Worm (Caenorhabditis elegans): Measurements from ENCODE around the gene M05D6.9.

DNA sequence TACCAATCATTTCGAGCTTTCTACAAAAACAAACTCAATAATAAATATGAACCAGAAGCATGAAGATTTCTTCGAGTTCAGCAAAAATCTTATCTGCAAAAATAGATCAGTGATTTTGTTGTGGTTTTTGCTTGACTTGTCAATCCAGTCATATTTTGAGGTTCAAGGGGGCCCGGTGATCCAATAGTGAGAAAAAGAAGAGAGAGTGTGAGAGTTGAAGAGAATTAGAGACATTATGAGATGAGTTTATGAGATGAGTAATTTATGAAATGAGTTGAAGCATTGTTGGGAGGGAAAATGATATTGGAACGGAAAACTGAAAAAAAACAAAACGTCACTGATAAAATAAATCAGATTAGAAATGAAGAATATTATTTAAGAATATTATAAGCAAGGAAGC, 14.9 kb downstream of the M05D6.9 start, which contains the start of gene T13H5.1:
- TF ChIP-seq hnd-1 (tag; optimal IDR thresholded peaks at IDR 0.05) (no peak), F13C5.2 (tag; optimal IDR thresholded peaks at IDR 0.05) (no peak), ets-7 (tag; optimal IDR thresholded peaks at IDR 0.05) (no peak)
